Worm (Caenorhabditis elegans): ENCODE measurements around the gene Y48A5A.1.
A peak's percentile ranks its signal among the peaks of the same experiment; 100 is the strongest.

Y48A5A.1 gene

DNA sequence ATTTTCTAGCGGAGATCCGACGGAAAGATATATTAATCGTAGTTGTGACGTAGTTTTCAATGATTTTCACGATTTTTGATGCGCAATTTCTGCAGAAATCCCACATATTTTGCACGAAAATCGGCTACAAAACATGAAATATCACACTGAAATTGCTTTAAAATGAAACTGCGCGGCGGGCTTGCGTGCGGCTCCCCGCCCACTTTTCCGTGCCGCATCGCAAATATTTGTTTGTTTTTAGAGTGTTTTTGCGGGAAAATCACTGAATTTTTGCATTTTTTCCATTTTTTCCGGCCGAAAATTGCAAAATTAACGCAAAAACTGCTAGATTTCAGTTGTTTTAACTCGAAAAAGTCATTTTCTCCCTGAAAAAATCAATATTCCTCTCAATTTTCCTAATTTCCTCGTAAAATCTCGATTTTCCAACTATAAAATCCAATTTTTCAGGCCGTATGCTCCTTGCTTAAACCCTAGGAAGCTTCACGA is 15.7 kb downstream of the Y48A5A.1 start, which contains the start of gene Y76B12C.6:
TSS of gene Y76B12C.6 (plus strand) at position 436 of the 486 bp plus-strand sequence.
- TF ChIP-seq pag-3 (tag; optimal IDR thresholded peaks at IDR 0.05; ENCODE audit: borderline replicate concordance, insufficient read depth) (no peak), snu-23 (GFP tag; optimal IDR thresholded peaks at IDR 0.05) (peak; percentile 42), ceh-88 (GFP tag; IDR thresholded peaks at IDR 0.05) (no peak), dsc-1 (tag; optimal IDR thresholded peaks at IDR 0.05) (no peak), unc-30 (tag; optimal IDR thresholded peaks at IDR 0.05) (no peak), ceh-90 (tag; optimal IDR thresholded peaks at IDR 0.05) (no peak), egl-27 (tag; optimal IDR thresholded peaks at IDR 0.05) (no peak), sox-4 (tag; optimal IDR thresholded peaks at IDR 0.05) (no peak), dpl-1 (GFP tag; optimal IDR thresholded peaks at IDR 0.05) (peak in 2 of 3 experiments; percentile 36), snpc-4 (tag; optimal IDR thresholded peaks at IDR 0.05) (no peak), F16B12.6 (tag; optimal IDR thresholded peaks at IDR 0.05) (no peak), ztf-11 (tag; optimal IDR thresholded peaks at IDR 0.05) (no peak), nhr-19 (GFP tag; conservative IDR thresholded peaks at IDR 0.05) (no peak), tlp-1 (tag; optimal IDR thresholded peaks at IDR 0.05) (no peak), nhr-47 (tag; optimal IDR thresholded peaks at IDR 0.05) (no peak), mdl-1 (tag; optimal IDR thresholded peaks at IDR 0.05) (no peak), fkh-4 (tag; optimal IDR thresholded peaks at IDR 0.05; ENCODE audit: borderline replicate concordance) (no peak), elt-3 (tag; optimal IDR thresholded peaks at IDR 0.05) (no peak), lin-39 (tag; optimal IDR thresholded peaks at IDR 0.05) (no peak), pax-3 (tag; optimal IDR thresholded peaks at IDR 0.05) (no peak), unc-130 (tag; optimal IDR thresholded peaks at IDR 0.05) (peak; percentile 47), lin-14 (GFP tag; optimal IDR thresholded peaks at IDR 0.05) (no peak), nhr-71 (tag; optimal IDR thresholded peaks at IDR 0.05) (no peak), jun-1 (tag; optimal IDR thresholded peaks at IDR 0.05) (no peak), ces-1 (GFP tag; optimal IDR thresholded peaks at IDR 0.05) (no peak), hlh-4 (tag; optimal IDR thresholded peaks at IDR 0.05) (no peak), efl-3 (GFP tag; optimal IDR thresholded peaks at IDR 0.05) (no peak), lir-3 (tag; optimal IDR thresholded peaks at IDR 0.05; ENCODE audit: poor library complexity) (no peak), nhr-76 (tag; optimal IDR thresholded peaks at IDR 0.05) (no peak), ceh-82 (tag; optimal IDR thresholded peaks at IDR 0.05) (peak in 1 of 3 experiments; percentile 13), ama-1 (optimal IDR thresholded peaks at IDR 0.05) (no peak), xbp-1 (tag; optimal IDR thresholded peaks at IDR 0.05) (peak; percentile 45), vab-15 (tag; optimal IDR thresholded peaks at IDR 0.05) (no peak), tbx-2 (tag; optimal IDR thresholded peaks at IDR 0.05) (no peak), egl-13 (tag; optimal IDR thresholded peaks at IDR 0.05) (no peak), mab-9 (GFP tag; IDR thresholded peaks at IDR 0.05) (no peak), rnt-1 (tag; optimal IDR thresholded peaks at IDR 0.05) (no peak), nhr-11 (tag; optimal IDR thresholded peaks at IDR 0.05) (no peak), fkh-10 (GFP tag; optimal IDR thresholded peaks at IDR 0.05) (no peak), ceh-8 (GFP tag; optimal IDR thresholded peaks at IDR 0.05) (no peak), ets-5 (GFP tag; IDR thresholded peaks at IDR 0.05) (no peak), efl-1 (optimal IDR thresholded peaks at IDR 0.05) (peak; percentile 25 to 33), efl-1 (GFP tag; optimal IDR thresholded peaks at IDR 0.05 in 1 of 2) (peak; percentile 37 to 76), lin-13 (GFP tag; optimal IDR thresholded peaks at IDR 0.05) (no peak), lsy-2 (tag; optimal IDR thresholded peaks at IDR 0.05) (peak; percentile 24 to 46), irx-1 (tag; optimal IDR thresholded peaks at IDR 0.05) (no peak), C04F5.9 (tag; optimal IDR thresholded peaks at IDR 0.05) (no peak), mef-2 (tag; optimal IDR thresholded peaks at IDR 0.05) (no peak), lin-35 (GFP tag; optimal IDR thresholded peaks at IDR 0.05) (peak; percentile 20 to 40), nhr-90 (tag; optimal IDR thresholded peaks at IDR 0.05; ENCODE audit: poor library complexity) (no peak), nhr-28 (tag; optimal IDR thresholded peaks at IDR 0.05) (no peak), alr-1 (tag; optimal IDR thresholded peaks at IDR 0.05; ENCODE audit: borderline replicate concordance) (no peak), fkh-8 (tag; optimal IDR thresholded peaks at IDR 0.05) (peak; percentile 5)

Measured in whole organism, L1 larva.